Worm (Caenorhabditis elegans): Measurements from ENCODE around the gene nhr-71.

The nhr-71 gene

ce11 chrX:13793525-13793924, 46.4 kb downstream of the nhr-71 start, which contains the start of gene ZK1086.2:
Gene ZK1086.2 (minus strand): TSS chrX:13793625.
- TF ChIP-seq nhr-28 (tag; optimal IDR thresholded peaks at IDR 0.05) (no peak), nhr-10 (tag; optimal IDR thresholded peaks at IDR 0.05) (no peak), tra-1 (GFP tag; IDR thresholded peaks at IDR 0.05) (no peak), D1046.2 (GFP tag; IDR thresholded peaks at IDR 0.05) (no peak), mes-2 (tag; optimal IDR thresholded peaks at IDR 0.05; ENCODE audit: poor library complexity, severe bottlenecking) (no peak), sdz-12 (GFP tag; optimal IDR thresholded peaks at IDR 0.05) (no peak), dve-1 (tag; optimal IDR thresholded peaks at IDR 0.05; ENCODE audit: insufficient read depth) (no peak), nhr-6 (tag; optimal IDR thresholded peaks at IDR 0.05) (no peak), lir-3 (tag; optimal IDR thresholded peaks at IDR 0.05) (no peak), lin-1 (GFP tag; IDR thresholded peaks at IDR 0.05) (no peak), lsy-2 (tag; optimal IDR thresholded peaks at IDR 0.05) (no peak), mxl-2 (GFP tag; conservative IDR thresholded peaks at IDR 0.05) (no peak), nhr-25 (tag; optimal IDR thresholded peaks at IDR 0.05; ENCODE audit: borderline replicate concordance, insufficient read depth) (no peak), F44E2.7 (GFP tag; IDR thresholded peaks at IDR 0.05) (no peak), pha-4 (GFP tag; IDR thresholded peaks at IDR 0.05) (no peak), pha-4 (tag; optimal IDR thresholded peaks at IDR 0.05) (no peak), F26F4.8 (GFP tag; conservative IDR thresholded peaks at IDR 0.05) (no peak), lin-29 (GFP tag; IDR thresholded peaks at IDR 0.05) (no peak), nhr-102 (tag; optimal IDR thresholded peaks at IDR 0.05) (no peak)

- TF ChIP-seq madf-5 (GFP tag; IDR thresholded peaks at IDR 0.05) = 0 out of 4 replicates have a peak, but pooled peaks of 1 of the 2 experiments have one; percentile 12
- peak; percentile 10; the same call in 1 of the 2 replicates for TF ChIP-seq mdt-29 (GFP tag; IDR thresholded peaks at IDR 0.05)
Measured at ce11 chrX:13795329-13795728, 48.2 kb downstream of the nhr-71 start.

- TF ChIP-seq set-16 (GFP tag; IDR thresholded peaks at IDR 0.05) = peak; percentile 56
Measured at ce11 chrX:13795879-13796278, 48.8 kb downstream of the nhr-71 start.

Measured in whole organism, L4 larva.